Fruit fly (Drosophila melanogaster) whole organism: ENCODE results near the gene regucalcin.

Experiments
- CG8478 ChIP-seq: fragments of >200 bp; optimal IDR thresholded peaks from 2 replicates; lab custom pipeline; 2018; ENCODE audit warnings: inconsistent platforms
- Dll ChIP-seq: fragments of >200 bp; optimal IDR thresholded peaks from 2 replicates; lab custom pipeline; 2017
- EcR ChIP-seq, 2 experiments: fragments of >200 bp; optimal IDR thresholded peaks; 2 replicates each; lab custom pipeline; 2017; ENCODE audit warnings: missing biosample characterization in 2 of 2, missing genetic modification characterization in 2 of 2, missing genetic modification reagents in 2 of 2
- pan ChIP-seq: fragments of >200 bp; optimal IDR thresholded peaks from 2 replicates; lab custom pipeline; 2017
- psq ChIP-seq: fragments of >200 bp; optimal IDR thresholded peaks from 2 replicates; lab custom pipeline; 2017
- usp ChIP-seq: fragments of >200 bp; optimal IDR thresholded peaks from 2 replicates; lab custom pipeline; 2017; ENCODE audit warnings: missing biosample characterization, missing genetic modification characterization, mixed read lengths

regucalcin gene

DNA sequence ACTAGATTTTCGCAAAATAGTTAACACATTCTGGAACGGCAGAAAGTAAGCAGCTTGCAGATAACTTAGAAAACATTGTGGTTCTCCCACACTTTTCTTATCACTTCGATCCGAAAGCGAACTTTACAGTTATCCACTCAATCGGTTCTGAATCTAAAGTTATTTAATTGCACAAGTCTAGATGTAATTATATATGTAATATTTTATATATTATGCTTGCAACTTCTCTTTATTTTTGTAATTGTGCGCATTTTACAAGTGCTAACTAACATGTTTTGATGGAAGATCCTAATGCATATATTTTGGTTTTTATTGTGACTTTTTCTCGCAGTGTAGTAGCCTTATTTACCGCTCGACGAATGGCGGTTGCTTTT is 7.8 kb upstream of the regucalcin start:
- TF ChIP-seq Dll (lab: Kevin White, UChicago) (no peak), psq (lab: Kevin White, UChicago) (no peak), EcR (GFP tag; optimal IDR thresholded peaks at IDR 0.05; lab: Kevin White, UChicago) (no peak), usp (GFP tag; lab: Kevin White, UChicago) (no peak), pan (lab: Kevin White, UChicago) (no peak), CG8478 (no peak)

DNA sequence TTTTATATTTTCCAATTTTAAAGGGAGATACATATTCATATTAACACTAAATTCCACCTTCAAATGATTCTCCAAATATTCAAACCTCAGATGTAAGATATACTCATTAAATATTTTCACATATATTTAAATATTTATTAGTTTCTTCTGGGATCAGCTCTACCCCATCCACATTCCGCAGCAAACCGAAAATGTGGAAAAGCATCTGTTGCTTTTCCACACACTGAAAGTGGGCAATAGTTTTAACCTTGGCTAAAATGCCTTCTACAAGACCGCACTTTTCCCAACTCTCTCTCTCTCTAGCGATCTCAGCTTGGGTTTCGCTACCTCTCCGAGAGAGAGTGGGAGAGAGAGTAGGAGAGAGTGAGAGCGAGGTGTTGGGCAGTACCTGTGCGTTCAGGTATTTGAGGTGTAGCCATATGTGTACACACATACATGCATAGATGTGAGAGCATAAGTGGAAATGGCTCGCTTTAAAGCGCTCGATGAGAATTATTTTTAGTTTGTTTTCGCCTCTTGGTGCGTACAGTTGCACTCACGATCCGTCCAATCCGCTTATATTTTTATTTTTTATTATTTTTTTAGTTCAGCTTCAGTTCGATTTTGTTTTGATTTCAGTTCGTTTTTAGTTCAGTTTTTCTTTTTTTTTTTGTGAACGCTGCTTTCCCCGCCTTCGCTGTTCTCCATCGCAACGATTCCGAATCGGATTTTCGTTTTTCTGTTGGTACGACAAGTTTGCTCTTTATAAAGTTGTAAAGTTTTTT is 5.3 kb upstream of the regucalcin start, which contains the start of gene CG1806:
Gene CG1806 (plus strand): TSS at position 499 of the 764 bp plus-strand sequence.
- TF ChIP-seq pan (lab: Kevin White, UChicago): no peak
- TF ChIP-seq Dll (lab: Kevin White, UChicago): peak; percentile 55
- no peak for TF ChIP-seq usp (GFP tag; lab: Kevin White, UChicago)
- no peak for TF ChIP-seq CG8478
- TF ChIP-seq EcR (GFP tag; optimal IDR thresholded peaks at IDR 0.05; lab: Kevin White, UChicago): no peak

DNA sequence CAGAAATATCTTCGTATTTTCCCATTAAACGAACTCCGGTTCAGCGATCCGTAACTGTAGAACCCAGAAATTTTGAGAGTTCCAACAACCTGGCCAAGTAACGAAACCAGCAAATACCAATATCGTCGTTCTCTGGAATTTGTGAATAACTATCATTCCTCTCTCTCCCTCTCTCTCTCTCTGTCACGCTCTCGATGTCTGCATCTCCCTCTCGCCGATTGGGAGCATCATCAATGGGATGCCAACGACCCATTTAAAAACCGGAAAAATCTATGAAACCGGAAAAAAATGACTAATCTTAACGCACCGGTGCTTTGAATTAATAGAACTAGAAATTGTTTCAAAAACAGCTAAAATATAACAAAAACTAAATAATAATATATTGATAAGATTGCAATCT is 4.6 kb upstream of the regucalcin start:
- no peak for TF ChIP-seq usp (GFP tag; lab: Kevin White, UChicago)

DNA sequence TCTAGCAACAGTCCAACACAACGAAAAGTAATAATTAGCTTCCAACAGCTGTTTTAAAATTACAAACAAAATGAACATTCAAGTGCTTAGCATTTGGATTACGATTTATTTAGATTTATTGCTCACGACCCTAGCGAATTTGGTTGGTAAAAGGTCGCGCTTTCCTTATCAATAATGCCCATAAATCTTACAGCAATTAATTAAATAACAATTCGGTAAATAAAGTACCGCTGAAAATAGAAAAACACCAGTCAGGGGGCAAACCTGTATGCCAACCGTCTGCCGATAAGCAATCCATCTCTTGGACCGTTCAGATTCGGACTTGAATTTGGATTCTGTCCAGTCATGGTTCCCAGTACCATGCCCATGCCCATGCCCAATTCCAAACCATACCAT is 919 bp downstream of the regucalcin start:
- TF ChIP-seq EcR (GFP tag; optimal IDR thresholded peaks at IDR 0.05; lab: Kevin White, UChicago) (no peak), pan (lab: Kevin White, UChicago) (no peak), psq (lab: Kevin White, UChicago) (no peak), Dll (lab: Kevin White, UChicago) (no peak), CG8478 (no peak), usp (GFP tag; lab: Kevin White, UChicago) (no peak)

DNA sequence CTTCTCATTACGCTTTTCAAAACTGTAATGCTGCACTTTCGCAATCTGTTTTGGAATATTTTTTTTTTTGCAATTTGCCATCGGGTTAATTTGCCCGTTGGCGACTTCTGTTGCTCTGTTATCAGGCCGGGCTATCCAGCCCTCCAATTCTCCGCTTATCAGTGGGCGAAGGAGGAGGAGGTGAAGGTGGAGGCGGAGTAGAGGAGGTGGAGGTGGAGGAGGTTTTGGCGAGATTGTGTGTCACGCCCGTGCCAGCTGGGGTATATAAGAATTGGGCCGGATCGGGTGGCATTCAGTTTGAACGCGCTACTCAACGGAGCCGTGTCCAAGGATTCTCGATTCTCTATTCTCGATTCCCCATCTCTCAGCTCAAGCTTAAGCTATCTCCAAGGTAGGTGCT is 2.0 kb downstream of the regucalcin start:
- no peak for TF ChIP-seq pan (lab: Kevin White, UChicago)
- TF ChIP-seq psq (lab: Kevin White, UChicago): no peak
- no peak for TF ChIP-seq Dll (lab: Kevin White, UChicago)
- no peak for TF ChIP-seq CG8478
- TF ChIP-seq usp (GFP tag; lab: Kevin White, UChicago): no peak
- TF ChIP-seq EcR (GFP tag; optimal IDR thresholded peaks at IDR 0.05; lab: Kevin White, UChicago): no peak

DNA sequence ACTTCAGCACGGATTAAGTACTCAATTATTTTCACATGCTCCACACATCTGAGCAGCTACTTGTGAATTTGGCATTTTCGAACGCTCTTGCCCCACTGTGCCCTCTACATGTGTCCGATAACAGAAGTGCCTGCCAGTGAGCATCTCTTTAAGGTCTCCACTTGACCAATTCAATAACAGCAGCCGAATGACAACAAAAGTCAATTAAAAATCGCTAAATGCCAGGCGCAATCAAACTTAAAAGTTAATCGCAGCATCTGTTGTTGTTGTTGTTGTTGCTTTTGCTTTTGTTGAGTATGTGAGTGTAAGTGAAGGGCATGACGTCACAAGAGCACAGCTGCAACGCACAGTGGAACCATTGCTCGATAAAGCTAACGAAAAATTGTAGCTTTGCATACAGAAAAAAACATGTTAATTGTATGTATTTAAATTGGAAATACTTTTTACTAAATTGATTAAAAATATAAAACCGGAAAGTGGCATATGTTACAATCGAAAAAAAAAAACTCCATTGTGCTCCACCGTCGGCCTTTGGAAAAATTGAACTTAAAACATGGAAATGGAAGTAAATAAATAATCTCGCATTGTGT is 2.7 kb downstream of the regucalcin start:
- no peak for TF ChIP-seq CG8478
- TF ChIP-seq Dll (lab: Kevin White, UChicago): no peak
- TF ChIP-seq usp (GFP tag; lab: Kevin White, UChicago): no peak
- TF ChIP-seq pan (lab: Kevin White, UChicago): no peak
- no peak for TF ChIP-seq psq (lab: Kevin White, UChicago)
- TF ChIP-seq EcR (GFP tag; optimal IDR thresholded peaks at IDR 0.05; lab: Kevin White, UChicago): no peak

DNA sequence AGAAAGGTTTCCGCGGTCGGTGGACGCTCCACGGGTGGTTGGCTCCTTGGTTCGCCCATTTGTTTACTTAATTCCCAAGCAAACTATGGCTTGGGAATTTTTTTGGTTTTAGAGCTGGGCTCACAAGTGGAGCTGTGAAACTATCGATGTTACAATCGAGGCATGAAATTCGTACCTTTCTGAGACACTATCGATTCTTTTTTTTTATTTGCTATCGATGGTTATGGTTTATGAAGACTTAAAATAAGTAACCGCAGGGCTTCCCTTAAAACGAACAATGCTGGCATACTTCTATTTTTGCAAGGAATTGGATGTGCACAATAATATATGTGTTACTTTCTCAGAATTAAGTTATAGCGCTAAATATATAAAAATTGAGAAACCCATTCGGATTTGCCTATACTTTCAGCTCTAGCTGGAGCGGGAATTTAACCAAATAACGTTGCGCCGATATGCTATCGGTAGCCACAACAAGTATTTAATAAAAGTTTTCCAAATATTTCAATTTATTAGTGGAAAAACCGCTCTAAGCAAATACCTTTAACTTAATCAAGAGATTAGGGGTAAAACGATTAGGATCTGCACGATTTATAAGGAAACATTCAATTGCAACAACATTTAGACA is 5.8 kb downstream of the regucalcin start, which contains the start of gene Chrac-16:
Gene Chrac-16 (minus strand): TSS at position 147 of the 625 bp plus-strand sequence.
- TF ChIP-seq psq (lab: Kevin White, UChicago): no peak
- TF ChIP-seq Dll (lab: Kevin White, UChicago): no peak
- no peak for TF ChIP-seq pan (lab: Kevin White, UChicago)
- TF ChIP-seq usp (GFP tag; lab: Kevin White, UChicago): no peak
- TF ChIP-seq EcR (GFP tag; optimal IDR thresholded peaks at IDR 0.05; lab: Kevin White, UChicago): no peak
- TF ChIP-seq CG8478: no peak

DNA sequence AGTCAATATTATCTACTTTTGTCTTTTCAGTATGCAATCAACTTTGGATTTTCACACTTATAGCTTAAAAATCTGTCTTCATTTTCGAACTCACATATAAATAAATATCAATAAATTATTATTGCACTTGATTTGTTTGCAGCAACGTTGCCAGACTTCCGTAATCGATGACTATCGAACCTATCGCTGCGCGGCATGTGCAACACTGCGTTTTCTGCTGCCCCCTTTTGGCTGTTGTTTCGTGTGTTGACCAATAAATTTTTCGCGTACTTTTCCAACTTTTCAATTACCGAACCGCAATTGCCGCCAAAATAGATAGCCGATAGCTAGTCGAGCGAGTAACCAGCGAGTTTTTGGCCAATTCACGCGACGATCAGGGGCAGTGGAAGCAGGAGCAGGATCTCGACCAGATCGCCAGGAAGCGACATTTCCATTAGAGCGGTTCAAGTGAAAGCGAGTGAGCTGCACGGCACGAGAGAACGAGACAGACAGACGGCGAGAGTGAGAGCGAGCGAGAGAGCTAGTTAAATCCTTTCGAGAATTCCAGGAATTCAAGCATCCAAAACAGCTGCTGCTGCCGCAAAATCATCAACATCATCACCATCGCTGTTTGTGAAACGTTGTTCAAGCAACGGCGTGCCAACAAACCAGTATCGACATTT is 6.4 kb downstream of the regucalcin start, which contains the start of gene Lsm12a:
Gene Lsm12a (plus strand): TSS at position 201 of the 662 bp plus-strand sequence.
- TF ChIP-seq pan (lab: Kevin White, UChicago) (no peak), psq (lab: Kevin White, UChicago) (no peak), CG8478 (peak; percentile 13), EcR (GFP tag; optimal IDR thresholded peaks at IDR 0.05; lab: Kevin White, UChicago) (no peak)

DNA sequence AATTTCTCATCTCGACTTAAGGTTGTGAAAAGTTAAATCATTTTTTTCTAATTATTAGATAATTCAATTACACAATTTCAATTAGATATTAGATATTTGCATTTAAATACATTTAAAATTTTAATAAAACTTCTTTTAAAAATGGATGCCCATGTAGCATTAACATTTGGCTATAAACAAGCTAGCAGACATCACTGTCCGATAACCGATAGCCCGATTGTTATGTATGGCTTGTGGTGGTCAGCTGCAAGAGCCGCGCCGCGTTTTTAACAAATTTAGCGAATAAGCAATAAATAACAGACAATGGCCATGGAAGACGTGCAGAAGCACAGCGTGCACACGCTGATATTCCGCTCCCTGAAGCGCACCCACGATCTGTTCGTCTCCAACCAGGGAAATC is 8.7 kb downstream of the regucalcin start, which contains the start of gene Tango4:
Gene Tango4 (plus strand): TSS at position 212 of the 400 bp plus-strand sequence.
- TF ChIP-seq pan (lab: Kevin White, UChicago) (no peak), psq (lab: Kevin White, UChicago) (no peak), Dll (lab: Kevin White, UChicago) (no peak)

DNA sequence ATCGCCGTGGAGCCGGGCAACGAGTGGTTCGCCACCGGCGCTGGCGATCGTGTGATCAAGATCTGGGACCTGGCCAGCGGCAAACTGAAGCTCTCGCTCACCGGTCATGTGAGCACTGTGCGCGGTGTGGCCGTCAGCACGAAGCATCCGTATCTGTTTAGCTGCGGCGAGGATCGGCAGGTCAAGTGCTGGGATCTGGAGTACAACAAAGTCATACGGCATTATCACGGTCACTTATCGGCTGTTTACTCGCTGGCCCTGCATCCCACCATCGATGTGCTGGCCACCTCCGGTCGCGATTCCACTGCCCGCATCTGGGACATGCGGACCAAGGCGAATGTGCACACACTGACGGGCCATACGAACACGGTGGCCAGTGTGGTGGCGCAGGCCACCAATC is 9.6 kb downstream of the regucalcin start:
- TF ChIP-seq EcR (GFP tag; optimal IDR thresholded peaks at IDR 0.05; lab: Kevin White, UChicago) (no peak), CG8478 (no peak), usp (GFP tag; lab: Kevin White, UChicago) (no peak), psq (lab: Kevin White, UChicago) (no peak), Dll (lab: Kevin White, UChicago) (no peak), pan (lab: Kevin White, UChicago) (no peak)

DNA sequence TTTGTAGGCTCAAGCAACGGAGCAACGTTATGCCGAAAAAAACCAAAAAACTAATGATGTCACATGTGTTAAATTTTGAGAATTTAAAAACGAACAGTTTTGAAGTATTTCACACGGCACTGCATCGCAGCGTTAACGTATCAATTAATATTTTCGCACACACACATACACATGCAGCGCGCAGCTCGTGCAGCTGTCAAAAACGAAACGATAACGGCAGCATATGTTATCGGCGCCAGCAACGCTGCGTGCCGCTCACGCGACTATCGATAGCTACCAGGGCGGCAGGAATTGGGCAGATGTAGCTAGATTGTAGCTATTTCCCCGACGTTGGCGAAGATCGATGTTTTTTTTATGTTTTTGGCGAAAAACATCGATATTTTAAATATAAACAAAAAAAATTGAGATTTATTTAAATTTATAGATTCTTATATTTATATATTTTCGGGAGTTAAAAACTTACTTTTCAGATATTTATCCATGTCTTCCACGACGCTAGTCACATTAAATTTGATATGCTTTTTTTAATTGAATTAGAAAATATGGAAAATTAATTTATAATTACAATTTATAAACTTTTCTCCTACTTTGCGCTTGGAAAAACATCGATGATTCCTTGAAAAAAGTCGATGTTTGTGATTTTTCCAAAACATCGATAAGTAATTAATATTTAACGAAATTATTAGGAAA is 16.8 kb downstream of the regucalcin start, which contains the start of gene Usp7:
Gene Usp7 (minus strand): TSS at position 208 of the 690 bp plus-strand sequence.
- no peak for TF ChIP-seq psq (lab: Kevin White, UChicago)
- TF ChIP-seq Dll (lab: Kevin White, UChicago): no peak
- TF ChIP-seq usp (GFP tag; lab: Kevin White, UChicago): no peak
- TF ChIP-seq EcR (GFP tag; optimal IDR thresholded peaks at IDR 0.05; lab: Kevin White, UChicago): no peak
- TF ChIP-seq CG8478: no peak
- no peak for TF ChIP-seq pan (lab: Kevin White, UChicago)
